Worm (Caenorhabditis elegans): ENCODE data around the gene cpg-18.

The cpg-18 gene

ce11 chrIV:5754821-5755220 is 20.0 kb downstream of the cpg-18 start:
- no peak for TF ChIP-seq egl-27 (tag; optimal IDR thresholded peaks at IDR 0.05)
- TF ChIP-seq unc-39 (tag; optimal IDR thresholded peaks at IDR 0.05), result no peak
- no peak for TF ChIP-seq unc-62 (GFP tag; optimal IDR thresholded peaks at IDR 0.05)
- TF ChIP-seq fkh-10 (GFP tag; optimal IDR thresholded peaks at IDR 0.05), result no peak
- TF ChIP-seq nhr-23 (tag; optimal IDR thresholded peaks at IDR 0.05), result peak; percentile 49

- no peak for TF ChIP-seq nhr-237 (tag; optimal IDR thresholded peaks at IDR 0.05)
- TF ChIP-seq pqm-1 (tag; optimal IDR thresholded peaks at IDR 0.05), result peak; percentile 93
- TF ChIP-seq fkh-2 (tag; optimal IDR thresholded peaks at IDR 0.05), result no peak
- TF ChIP-seq zag-1 (tag; optimal IDR thresholded peaks at IDR 0.05), result no peak
- TF ChIP-seq mdl-1 (tag; optimal IDR thresholded peaks at IDR 0.05), result no peak
- TF ChIP-seq nhr-12 (tag; optimal IDR thresholded peaks at IDR 0.05), result no peak
- TF ChIP-seq ceh-16 (tag; optimal IDR thresholded peaks at IDR 0.05), result no peak
- peak; percentile 69 for TF ChIP-seq pha-4 (tag; optimal IDR thresholded peaks at IDR 0.05)
- TF ChIP-seq ztf-11 (tag; optimal IDR thresholded peaks at IDR 0.05), result no peak
- TF ChIP-seq elt-1 (tag; optimal IDR thresholded peaks at IDR 0.05), result no peak
- no peak for TF ChIP-seq hmg-11 (tag; optimal IDR thresholded peaks at IDR 0.05)
- TF ChIP-seq ama-1 (optimal IDR thresholded peaks at IDR 0.05), result no peak
- no peak for TF ChIP-seq nhr-43 (tag; optimal IDR thresholded peaks at IDR 0.05; ENCODE audit: poor library complexity, severe bottlenecking)
- no peak for TF ChIP-seq nhr-11 (tag; optimal IDR thresholded peaks at IDR 0.05)
- no peak for TF ChIP-seq ceh-9 (tag; optimal IDR thresholded peaks at IDR 0.05)
- no peak for TF ChIP-seq unc-39 (tag; optimal IDR thresholded peaks at IDR 0.05)
- no peak for TF ChIP-seq snpc-4 (tag; optimal IDR thresholded peaks at IDR 0.05)
- TF ChIP-seq ceh-82 (tag; optimal IDR thresholded peaks at IDR 0.05), result no peak
- TF ChIP-seq aly-2 (tag; optimal IDR thresholded peaks at IDR 0.05), result no peak
- TF ChIP-seq fos-1 (tag; optimal IDR thresholded peaks at IDR 0.05), result no peak
- no peak for TF ChIP-seq sea-2 (GFP tag; optimal IDR thresholded peaks at IDR 0.05)
- no peak for TF ChIP-seq elt-3 (tag; optimal IDR thresholded peaks at IDR 0.05)
- TF ChIP-seq nhr-28 (tag; optimal IDR thresholded peaks at IDR 0.05), result no peak
- TF ChIP-seq jun-1 (tag; optimal IDR thresholded peaks at IDR 0.05), result peak; percentile 49
- no peak for TF ChIP-seq lin-15B (tag; optimal IDR thresholded peaks at IDR 0.05)
- peak; percentile 86 for TF ChIP-seq elt-2 (tag; optimal IDR thresholded peaks at IDR 0.05)
- TF ChIP-seq lsy-12 (tag; optimal IDR thresholded peaks at IDR 0.05), result no peak
These were observed 21.1 kb downstream of the cpg-18 start for ce11 chrIV:5755922-5756321.

ce11 chrIV:5757762-5758161 is 22.9 kb downstream of the cpg-18 start, which contains the start of gene nhr-46:
nhr-46 (minus strand) TSS chrIV:5757862.
- TF ChIP-seq lin-15B (tag; optimal IDR thresholded peaks at IDR 0.05) (no peak), nhr-12 (tag; optimal IDR thresholded peaks at IDR 0.05) (no peak), mml-1 (tag; optimal IDR thresholded peaks at IDR 0.05) (no peak), mdl-1 (tag; optimal IDR thresholded peaks at IDR 0.05) (no peak)

- TF ChIP-seq snpc-4 (tag; optimal IDR thresholded peaks at IDR 0.05), result no peak
- TF ChIP-seq elt-3 (tag; optimal IDR thresholded peaks at IDR 0.05), result no peak
- no peak for TF ChIP-seq egl-27 (tag; optimal IDR thresholded peaks at IDR 0.05)
- no peak for TF ChIP-seq skn-1 (tag; optimal IDR thresholded peaks at IDR 0.05)
- TF ChIP-seq nhr-43 (tag; optimal IDR thresholded peaks at IDR 0.05; ENCODE audit: poor library complexity, severe bottlenecking), result no peak
- TF ChIP-seq egl-5 (tag; optimal IDR thresholded peaks at IDR 0.05), result no peak
- TF ChIP-seq nhr-25 (tag; optimal IDR thresholded peaks at IDR 0.05), result peak; percentile 13
- no peak for TF ChIP-seq lin-15B (tag; optimal IDR thresholded peaks at IDR 0.05)
- no peak for TF ChIP-seq nhr-67 (tag; optimal IDR thresholded peaks at IDR 0.05)
- peak; percentile 88 for TF ChIP-seq elt-1 (tag; optimal IDR thresholded peaks at IDR 0.05)
- TF ChIP-seq jun-1 (tag; optimal IDR thresholded peaks at IDR 0.05), result no peak
These were observed 23.9 kb downstream of the cpg-18 start for ce11 chrIV:5758695-5759094.

ce11 chrIV:5760656-5761055 is 25.8 kb downstream of the cpg-18 start:
- no peak for TF ChIP-seq tbx-2 (tag; optimal IDR thresholded peaks at IDR 0.05)
- TF ChIP-seq lin-39 (tag; optimal IDR thresholded peaks at IDR 0.05), result no peak
- TF ChIP-seq nhr-28 (tag; optimal IDR thresholded peaks at IDR 0.05), result no peak
- TF ChIP-seq fos-1 (tag; optimal IDR thresholded peaks at IDR 0.05), result no peak
- TF ChIP-seq pqm-1 (tag; optimal IDR thresholded peaks at IDR 0.05), result no peak
- no peak for TF ChIP-seq ZK546.5 (tag; optimal IDR thresholded peaks at IDR 0.05)
- TF ChIP-seq zag-1 (tag; optimal IDR thresholded peaks at IDR 0.05), result no peak
- TF ChIP-seq aly-2 (tag; optimal IDR thresholded peaks at IDR 0.05), result no peak
- TF ChIP-seq nhr-77 (tag; optimal IDR thresholded peaks at IDR 0.05), result no peak
- no peak for TF ChIP-seq pha-4 (tag; optimal IDR thresholded peaks at IDR 0.05)
- TF ChIP-seq nhr-25 (tag; optimal IDR thresholded peaks at IDR 0.05), result no peak
- no peak for TF ChIP-seq mml-1 (tag; optimal IDR thresholded peaks at IDR 0.05)
- no peak for TF ChIP-seq hmg-11 (tag; optimal IDR thresholded peaks at IDR 0.05)

Data from whole organism, L3 larva.